Worm (Caenorhabditis elegans) whole organism, dauer: ENCODE results near the gene F25B5.6.

Source experiments
- unc-62 ChIP-seq: sonication (generic microtip); optimal IDR thresholded peaks from 2 replicates; lab custom pipeline; 2017; ENCODE audit warnings: missing biosample characterization, missing genetic modification reagents, missing genetic modification characterization

F25B5.6 gene

DNA sequence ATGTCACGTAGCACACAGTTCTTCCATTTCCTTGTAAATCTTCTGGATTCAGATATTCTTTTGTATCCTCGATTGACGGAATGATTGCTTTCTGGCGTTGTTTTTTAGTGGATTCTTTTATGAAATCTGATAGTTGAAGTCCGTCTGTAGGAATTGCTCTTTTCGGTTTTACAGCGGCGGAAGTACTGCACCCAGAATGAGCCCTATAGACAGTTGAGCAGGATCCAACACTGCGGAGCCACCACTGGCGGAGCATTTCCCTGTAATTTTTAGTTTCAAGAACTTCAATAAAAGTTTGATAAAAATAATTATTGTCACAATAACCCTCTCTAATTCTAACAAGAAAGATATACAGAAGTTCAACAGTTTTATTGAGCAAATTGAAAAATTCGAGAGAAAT is 2.7 kb downstream of the F25B5.6 start, which contains the start of gene F25B5.5:
Gene F25B5.5, minus strand, starts transcription at position 260 of the 400 bp plus-strand sequence.
- TF ChIP-seq unc-62 (GFP tag; lab: Kevin White, UChicago) = no peak

DNA sequence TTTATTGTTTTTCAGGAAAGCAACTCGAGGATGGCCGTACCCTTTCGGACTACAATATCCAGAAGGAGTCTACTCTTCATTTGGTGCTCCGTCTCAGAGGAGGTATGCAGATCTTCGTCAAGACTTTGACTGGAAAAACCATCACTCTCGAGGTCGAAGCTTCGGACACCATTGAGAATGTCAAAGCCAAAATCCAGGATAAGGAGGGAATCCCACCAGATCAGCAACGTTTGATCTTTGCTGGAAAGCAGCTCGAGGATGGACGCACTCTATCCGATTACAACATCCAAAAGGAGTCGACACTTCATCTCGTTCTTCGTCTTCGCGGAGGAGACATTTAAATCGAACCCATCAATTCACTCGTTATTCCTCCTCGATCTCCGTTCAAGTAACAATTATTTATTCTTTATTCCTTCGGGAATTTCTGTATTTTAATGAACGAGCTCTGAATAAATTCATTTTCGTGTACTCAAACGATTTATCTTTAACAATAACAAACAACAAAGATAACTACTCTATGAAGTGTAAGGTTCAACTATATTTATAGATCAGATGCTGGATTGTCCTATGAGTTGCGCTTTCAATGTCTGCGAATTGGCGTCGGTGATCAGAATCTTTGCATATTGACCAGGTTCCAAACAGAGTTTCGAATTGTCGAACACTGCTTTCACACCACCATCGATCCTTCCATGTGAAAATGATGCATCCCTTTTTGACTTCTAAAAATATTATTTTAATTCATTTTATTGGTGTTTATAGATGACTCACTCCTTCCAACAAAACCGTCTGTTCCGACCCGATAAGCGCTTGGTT is 5.0 kb downstream of the F25B5.6 start:
- TF ChIP-seq unc-62 (GFP tag; lab: Kevin White, UChicago) = no peak

DNA sequence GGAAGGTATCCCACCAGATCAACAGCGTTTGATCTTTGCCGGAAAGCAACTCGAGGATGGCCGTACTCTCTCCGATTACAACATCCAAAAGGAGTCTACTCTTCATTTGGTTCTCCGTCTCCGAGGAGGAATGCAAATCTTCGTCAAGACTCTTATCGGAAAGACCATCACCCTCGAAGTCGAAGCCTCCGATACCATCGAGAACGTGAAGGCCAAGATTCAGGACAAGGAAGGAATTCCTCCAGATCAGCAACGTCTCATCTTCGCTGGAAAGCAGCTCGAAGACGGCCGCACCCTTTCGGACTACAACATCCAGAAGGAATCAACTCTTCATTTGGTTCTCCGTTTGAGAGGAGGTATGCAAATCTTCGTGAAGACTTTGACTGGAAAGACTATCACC is 6.4 kb downstream of the F25B5.6 start:
- TF ChIP-seq unc-62 (GFP tag; lab: Kevin White, UChicago) = no peak

DNA sequence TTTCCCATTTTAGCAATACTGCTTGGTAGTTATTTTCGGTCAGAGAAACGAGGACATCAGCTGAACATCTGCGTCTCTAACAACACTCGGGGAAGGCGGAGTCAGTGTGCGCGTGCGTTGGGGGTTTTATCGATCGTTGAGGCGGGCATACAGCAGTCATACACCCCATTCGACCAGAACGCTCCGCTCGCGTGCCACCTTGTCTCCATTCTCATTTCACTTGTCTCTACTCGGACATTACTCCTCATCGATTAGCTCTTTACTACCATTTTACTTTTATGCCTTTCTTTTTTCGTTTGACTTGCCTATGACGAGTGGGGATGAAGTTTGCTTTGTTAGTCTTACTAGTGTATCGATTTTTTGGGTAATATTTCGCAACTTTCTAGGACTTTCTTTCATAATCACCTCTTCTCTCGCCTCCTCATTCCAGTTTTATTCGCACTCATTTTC is 8.0 kb downstream of the F25B5.6 start:
- TF ChIP-seq unc-62 (GFP tag; lab: Kevin White, UChicago) = no peak

DNA sequence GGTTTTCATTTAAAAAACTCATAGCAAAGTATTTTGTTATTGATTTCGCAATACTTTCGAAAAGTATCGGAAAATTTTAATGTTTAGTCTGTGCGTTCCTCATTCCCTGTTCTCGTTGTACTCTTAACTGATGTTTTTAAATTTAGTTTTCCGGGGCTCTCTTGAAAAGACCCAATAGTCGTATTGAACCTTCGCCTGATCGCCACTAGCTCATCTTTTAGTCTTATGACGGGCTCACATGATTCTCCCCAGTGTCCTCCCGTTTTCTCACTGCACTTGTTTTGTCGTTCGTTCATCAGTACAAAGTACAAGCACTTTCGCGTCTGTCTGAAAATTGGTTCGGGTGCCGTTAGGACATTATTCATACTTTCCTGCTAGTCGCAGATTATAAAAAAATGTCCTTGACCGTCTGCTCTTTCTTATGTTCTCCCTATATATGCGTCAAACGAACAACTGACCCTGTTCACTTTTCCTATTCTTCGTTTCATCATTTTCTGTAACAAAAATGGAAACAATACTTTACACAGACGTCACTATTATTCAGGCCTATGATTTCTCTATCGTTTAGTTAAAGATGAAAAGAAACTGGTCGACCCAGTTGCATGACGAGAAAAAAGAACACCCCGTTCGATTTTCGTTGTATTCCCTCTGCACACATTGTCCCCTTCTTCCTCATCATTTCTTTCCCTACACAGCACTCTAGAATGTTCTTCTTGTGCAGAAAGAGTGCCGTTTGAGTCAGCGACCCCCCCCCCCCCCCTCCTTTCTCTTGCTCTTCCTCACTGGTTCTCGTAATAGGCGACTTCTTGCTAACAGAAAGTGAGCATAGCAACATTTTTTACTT is 8.9 kb downstream of the F25B5.6 start, which contains the start of gene ubq-1:
Gene ubq-1, plus strand, starts transcription at position 802 of the 844 bp plus-strand sequence.
- no peak for TF ChIP-seq unc-62 (GFP tag; lab: Kevin White, UChicago)

DNA sequence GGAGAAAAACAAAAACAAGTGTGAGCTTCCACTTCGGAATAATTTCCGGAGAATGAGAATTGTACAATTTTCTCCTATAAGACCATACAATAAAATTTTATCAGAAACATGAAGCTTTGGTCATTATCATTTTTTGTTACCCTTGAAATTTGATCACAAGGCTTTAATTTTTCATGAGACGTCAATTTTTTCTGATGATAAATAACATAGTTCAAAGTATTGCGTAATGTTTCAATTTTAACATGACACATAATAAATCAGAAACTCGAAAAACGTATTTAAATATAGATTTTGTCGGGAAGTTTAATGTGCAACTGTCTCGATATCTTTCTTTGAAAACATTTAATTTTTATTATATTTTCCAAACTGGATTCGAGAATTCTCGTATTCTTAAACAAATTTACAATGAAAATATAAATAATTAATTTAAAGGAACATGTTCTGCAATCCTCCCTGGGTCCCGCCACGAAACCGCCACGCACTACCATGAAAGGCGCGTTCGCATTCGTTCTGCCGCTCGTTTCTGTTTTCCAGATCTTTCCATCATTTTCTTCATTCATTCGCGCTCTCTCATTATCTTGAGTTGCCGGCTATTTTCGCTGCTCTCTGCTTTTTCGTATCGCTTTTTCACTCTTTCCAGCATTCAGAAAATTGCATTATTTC is 9.6 kb downstream of the F25B5.6 start:
- no peak for TF ChIP-seq unc-62 (GFP tag; lab: Kevin White, UChicago)

DNA sequence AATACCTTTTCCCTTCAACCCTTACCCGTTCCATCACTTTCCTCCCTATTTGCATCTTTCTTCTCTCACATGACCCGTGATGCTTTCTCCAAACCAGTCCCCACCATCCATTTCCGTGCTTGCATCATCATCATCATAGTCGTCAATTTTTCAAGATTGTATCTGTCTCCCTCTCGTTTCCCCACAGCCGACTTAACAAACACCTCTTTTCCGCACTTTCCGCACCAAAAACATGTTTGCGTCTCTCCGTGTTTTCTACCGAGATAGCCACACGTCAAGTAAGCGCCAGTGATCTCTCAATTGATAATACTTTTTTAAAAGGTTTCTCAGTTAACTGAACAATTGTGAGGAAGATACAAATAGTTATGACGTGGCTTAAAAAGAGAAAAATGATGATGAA is 10.5 kb downstream of the F25B5.6 start:
- TF ChIP-seq unc-62 (GFP tag; lab: Kevin White, UChicago) = no peak

DNA sequence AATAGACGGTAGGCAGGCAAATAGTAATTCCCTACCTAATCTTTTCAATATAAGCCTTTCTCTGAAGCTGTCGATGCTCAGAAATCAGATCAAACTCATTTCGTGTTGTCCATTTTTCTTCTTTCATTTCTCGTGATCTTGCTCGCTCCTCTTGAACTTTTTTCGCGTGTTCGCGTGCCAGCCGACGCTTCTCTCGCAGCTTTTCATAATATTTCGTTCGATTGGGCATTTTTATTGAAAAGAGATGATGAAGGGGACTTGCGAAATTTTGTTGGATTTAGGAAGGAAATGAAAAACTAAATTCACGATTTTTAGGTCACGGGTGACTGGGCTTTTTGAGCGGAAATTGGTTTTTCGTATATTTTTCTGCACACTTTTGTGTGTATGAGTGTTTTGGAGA is 11.5 kb downstream of the F25B5.6 start, which contains the start of gene EGAP1.1:
Gene EGAP1.1, minus strand, starts transcription at position 229 of the 400 bp plus-strand sequence.
- no peak for TF ChIP-seq unc-62 (GFP tag; lab: Kevin White, UChicago)

DNA sequence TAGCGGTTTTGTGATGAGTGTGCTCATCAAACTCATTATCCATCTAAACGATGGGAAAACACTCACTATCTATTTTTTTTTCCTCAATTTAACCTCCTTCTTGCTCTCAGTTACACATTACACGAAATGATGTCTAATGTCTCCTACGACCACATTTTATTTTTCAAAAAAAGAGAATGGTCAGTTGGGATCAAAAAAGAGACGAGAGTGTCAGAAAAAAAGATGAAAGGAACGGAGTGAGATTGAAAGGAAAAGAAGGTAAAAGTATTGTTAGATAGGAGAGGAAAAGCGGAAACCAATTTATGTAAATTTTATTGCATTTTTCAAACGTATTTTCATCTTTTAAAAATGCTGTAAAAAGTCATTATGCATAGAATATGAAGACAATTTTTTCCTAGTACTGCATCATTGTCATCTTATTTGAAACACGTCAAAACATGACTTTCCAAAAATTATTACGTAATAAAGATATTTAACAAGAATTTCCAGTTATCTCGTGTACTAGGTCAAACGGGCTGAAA is 14.3 kb downstream of the F25B5.6 start:
- no peak for TF ChIP-seq unc-62 (GFP tag; lab: Kevin White, UChicago)

DNA sequence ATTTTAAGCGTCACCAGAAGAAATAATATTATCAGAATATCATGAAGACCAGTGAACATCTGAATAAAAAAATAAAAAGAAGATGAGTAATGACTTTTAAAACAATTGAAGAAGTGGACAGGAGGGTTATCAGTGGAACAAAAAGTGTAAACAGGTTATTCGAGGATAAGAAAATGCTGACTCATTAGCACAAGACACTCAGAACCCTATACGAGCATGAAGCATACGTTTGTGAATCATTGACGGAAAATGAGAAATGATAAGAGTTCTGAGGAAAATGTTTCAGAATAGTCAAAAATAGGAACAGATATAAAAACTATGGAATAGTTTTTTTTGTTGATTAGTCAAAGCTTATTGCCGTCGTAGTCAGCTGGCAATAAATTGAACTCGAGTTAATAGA is 15.7 kb downstream of the F25B5.6 start, which contains the start of gene zmp-1:
Gene zmp-1, minus strand, starts transcription at position 101 of the 400 bp plus-strand sequence.
- no peak for TF ChIP-seq unc-62 (GFP tag; lab: Kevin White, UChicago)

DNA sequence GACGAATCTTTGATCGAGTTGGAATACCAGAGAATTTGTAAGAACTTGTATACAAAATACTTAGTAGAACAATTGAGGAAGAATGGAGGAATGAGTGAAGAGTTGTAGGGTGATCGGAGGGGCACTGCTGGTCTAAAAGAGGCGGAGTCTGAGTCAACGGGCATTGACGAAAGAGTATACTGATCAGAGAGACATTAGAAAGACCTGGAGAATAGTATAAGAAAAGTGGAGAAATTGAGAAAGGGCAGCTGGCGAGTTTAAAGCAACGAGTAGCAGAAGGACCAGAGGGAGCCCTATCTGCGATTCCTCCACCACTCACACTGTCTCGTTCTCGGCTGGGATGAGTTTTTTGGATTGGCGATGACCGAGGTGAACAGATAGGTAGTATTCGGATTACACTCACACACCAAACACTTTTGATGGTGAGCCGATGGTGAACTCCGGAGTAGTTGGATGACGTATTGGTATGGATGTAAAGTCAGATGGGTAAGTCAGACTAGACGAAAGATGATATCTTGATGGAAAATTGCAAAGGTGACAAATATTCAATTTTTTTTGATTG is 17.0 kb downstream of the F25B5.6 start, which contains the start of gene EGAP1.5:
Gene EGAP1.5, plus strand, starts transcription at position 289 of the 562 bp plus-strand sequence.
- TF ChIP-seq unc-62 (GFP tag; lab: Kevin White, UChicago) = no peak

DNA sequence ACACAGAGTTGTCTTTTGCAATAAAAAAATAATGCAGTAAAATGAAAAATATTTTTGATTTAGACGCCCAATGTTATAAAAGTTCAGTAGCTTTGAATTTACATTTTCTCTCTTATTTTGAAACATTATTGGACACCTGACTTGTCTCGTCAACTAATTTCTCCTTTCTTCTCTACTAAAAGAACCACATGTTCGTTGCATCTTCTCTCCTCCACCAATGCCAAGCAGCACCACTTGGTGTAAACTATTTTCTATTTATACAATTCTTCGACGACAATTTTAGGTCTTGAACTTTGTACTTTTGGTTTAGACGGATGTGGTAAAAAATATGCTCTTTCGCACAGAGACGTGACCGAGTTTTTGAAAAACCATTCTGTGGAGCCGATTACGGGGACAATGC is 17.9 kb downstream of the F25B5.6 start:
- no peak for TF ChIP-seq unc-62 (GFP tag; lab: Kevin White, UChicago)

DNA sequence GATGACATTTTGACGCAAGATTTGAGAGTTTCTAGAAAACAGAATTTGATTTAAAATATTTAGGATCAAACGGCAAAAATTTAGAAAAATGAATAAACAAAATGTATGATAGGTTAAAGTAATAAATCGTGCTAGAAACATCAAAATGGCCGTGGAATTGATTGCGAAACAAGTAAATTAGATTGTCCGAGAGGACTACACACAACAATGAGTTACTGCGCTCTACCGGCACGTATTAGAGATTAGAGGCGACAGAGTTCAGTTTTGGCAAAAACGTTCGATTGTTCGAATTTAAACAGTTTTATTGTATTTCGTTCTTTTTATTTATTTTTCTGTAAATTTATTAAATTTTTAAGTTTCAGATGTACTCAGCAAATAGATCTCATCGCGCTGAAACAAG is 22.8 kb downstream of the F25B5.6 start, which contains the start of the genes dnc-2 and bcl-7:
Gene dnc-2, minus strand, starts transcription at position 33 of the 400 bp plus-strand sequence.
Gene bcl-7, plus strand, starts transcription at position 363 of the 400 bp plus-strand sequence.
- TF ChIP-seq unc-62 (GFP tag; lab: Kevin White, UChicago) = no peak

DNA sequence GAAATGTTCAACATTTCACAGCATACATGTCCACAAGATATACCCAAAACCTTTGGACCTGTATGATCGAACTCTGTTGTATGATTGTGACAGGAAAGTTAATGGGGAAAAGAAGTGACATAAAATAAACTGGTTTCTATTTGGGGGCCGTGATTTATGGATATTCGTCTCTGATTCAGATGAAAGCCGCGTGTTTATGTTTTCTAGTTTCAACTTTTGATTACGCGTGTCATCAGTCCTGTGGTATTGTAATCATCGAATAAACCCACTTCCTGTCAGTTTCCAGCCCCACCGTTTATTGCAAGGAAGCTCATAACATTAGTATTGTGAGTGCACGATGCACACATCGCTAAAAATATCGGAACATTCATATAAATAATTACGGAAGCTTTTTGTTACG is 26.3 kb downstream of the F25B5.6 start:
- TF ChIP-seq unc-62 (GFP tag; lab: Kevin White, UChicago) = no peak
